Fruit fly (Drosophila melanogaster): ENCODE measurements around the gene Sem1.

- no peak for TF ChIP-seq CG8478 (optimal IDR thresholded peaks at IDR 0.05)
- TF ChIP-seq CTCF (optimal IDR thresholded peaks at IDR 0.05), result no peak
These were observed 34.8 kb upstream of the Sem1 start for dm6 chr2L:7028990-7029389.
